Fruit fly (Drosophila melanogaster): ENCODE measurements around the gene Npc2c.
A peak's percentile ranks its signal among the peaks of the same experiment; 100 is the strongest.

Npc2c gene

dm6 chr3R:10087206-10087927 is 27.3 kb downstream of the Npc2c start:
- peak; percentile 51 for TF ChIP-seq fd85E (GFP tag; optimal IDR thresholded peaks at IDR 0.05)
- peak; percentile 92 for TF ChIP-seq Hr39 (GFP tag; optimal IDR thresholded peaks at IDR 0.05)
- TF ChIP-seq esn (GFP tag; optimal IDR thresholded peaks at IDR 0.05) = peak; percentile 88
- TF ChIP-seq Met (GFP tag; optimal IDR thresholded peaks at IDR 0.05) = peak; percentile 86
- peak; percentile 90 for TF ChIP-seq CG6792 (GFP tag; optimal IDR thresholded peaks at IDR 0.05)
- peak; percentile 89 for TF ChIP-seq svp (GFP tag)
- TF ChIP-seq eg (GFP tag; IDR thresholded peaks at IDR 0.05) = peak; percentile 94
- TF ChIP-seq cyc (GFP tag; optimal IDR thresholded peaks at IDR 0.05) = peak; percentile 85
- peak; percentile 87 for TF ChIP-seq CG11294 (GFP tag; IDR thresholded peaks at IDR 0.05)
- TF ChIP-seq acj6 (GFP tag; optimal IDR thresholded peaks at IDR 0.05) = peak; percentile 95
- TF ChIP-seq CG31627 (GFP tag; optimal IDR thresholded peaks at IDR 0.05) = peak; percentile 90
- TF ChIP-seq salr (GFP tag; optimal IDR thresholded peaks at IDR 0.05) = peak; percentile 90 to 91
- peak; percentile 79 for TF ChIP-seq fkh (GFP tag; optimal IDR thresholded peaks at IDR 0.05)
- TF ChIP-seq CG10631 (GFP tag; optimal IDR thresholded peaks at IDR 0.05) = peak; percentile 95
- peak; percentile 93 for TF ChIP-seq CG32006 (GFP tag; optimal IDR thresholded peaks at IDR 0.05)
- TF ChIP-seq CG8632 (GFP tag; optimal IDR thresholded peaks at IDR 0.05) = peak; percentile 88
- TF ChIP-seq net (GFP tag; optimal IDR thresholded peaks at IDR 0.05) = peak; percentile 93
- peak; percentile 91 for TF ChIP-seq vri (GFP tag; optimal IDR thresholded peaks at IDR 0.05)
- peak; percentile 23 for TF ChIP-seq Blimp-1 (GFP tag; optimal IDR thresholded peaks at IDR 0.05)
- TF ChIP-seq spab (GFP tag; optimal IDR thresholded peaks at IDR 0.05) = peak; percentile 88
- peak; percentile 96 for TF ChIP-seq CG6163 (GFP tag; IDR thresholded peaks at IDR 0.05)
- peak; percentile 91 for TF ChIP-seq CG11762 (GFP tag; optimal IDR thresholded peaks at IDR 0.05; ENCODE audit: insufficient read depth)
- TF ChIP-seq Ets96B (tag; optimal IDR thresholded peaks at IDR 0.05) = peak; percentile 90
- peak; percentile 91 for TF ChIP-seq Hr4 (GFP tag; optimal IDR thresholded peaks at IDR 0.05)
- TF ChIP-seq CG6854 (GFP tag; optimal IDR thresholded peaks at IDR 0.05) = no peak
- TF ChIP-seq dac (GFP tag; optimal IDR thresholded peaks at IDR 0.05) = peak; percentile 73
- peak; percentile 82 for TF ChIP-seq CG8319 (GFP tag; optimal IDR thresholded peaks at IDR 0.05)
- peak; percentile 72 to 87 for TF ChIP-seq ss (GFP tag; optimal IDR thresholded peaks at IDR 0.05)
- TF ChIP-seq fd59A (GFP tag; optimal IDR thresholded peaks at IDR 0.05) = peak; percentile 90
- peak; percentile 94 for TF ChIP-seq OdsH (GFP tag; optimal IDR thresholded peaks at IDR 0.05)
- peak; percentile 81 for TF ChIP-seq Sox102F (GFP tag; optimal IDR thresholded peaks at IDR 0.05)
- TF ChIP-seq lz (GFP tag; optimal IDR thresholded peaks at IDR 0.05) = peak; percentile 85
- peak; percentile 95 for TF ChIP-seq CG3919 (GFP tag; optimal IDR thresholded peaks at IDR 0.05)
- TF ChIP-seq CG6808 (GFP tag; optimal IDR thresholded peaks at IDR 0.05) = peak; percentile 84
- TF ChIP-seq Sox14 (GFP tag; optimal IDR thresholded peaks at IDR 0.05) = peak; percentile 91
- peak; percentile 84 for TF ChIP-seq Lpt (GFP tag; optimal IDR thresholded peaks at IDR 0.05)
- TF ChIP-seq CG10669 (GFP tag; optimal IDR thresholded peaks at IDR 0.05) = peak; percentile 88
- TF ChIP-seq topi (GFP tag; optimal IDR thresholded peaks at IDR 0.05) = peak; percentile 87
- TF ChIP-seq Gug (GFP tag; IDR thresholded peaks at IDR 0.05) = peak; percentile 93
- peak; percentile 87 for TF ChIP-seq CG34406 (GFP tag; optimal IDR thresholded peaks at IDR 0.05)
- peak; percentile 91 for TF ChIP-seq achi (GFP tag; optimal IDR thresholded peaks at IDR 0.05)
- peak; percentile 85 for TF ChIP-seq dsx (GFP tag; optimal IDR thresholded peaks at IDR 0.05; ENCODE audit: poor library complexity, severe bottlenecking)
- TF ChIP-seq pdm3 (GFP tag; optimal IDR thresholded peaks at IDR 0.05) = peak; percentile 95
- peak; percentile 91 for TF ChIP-seq CG8119 (GFP tag; IDR thresholded peaks at IDR 0.05)
- TF ChIP-seq CG11902 (GFP tag; optimal IDR thresholded peaks at IDR 0.05) = peak; percentile 85
- peak; percentile 86 for TF ChIP-seq CG15336 (GFP tag; IDR thresholded peaks at IDR 0.05)
- TF ChIP-seq Eip93F (GFP tag; optimal IDR thresholded peaks at IDR 0.05) = peak; percentile 39
- TF ChIP-seq CG16779 (tag; optimal IDR thresholded peaks at IDR 0.05) = peak; percentile 66
- TF ChIP-seq CG4318 (GFP tag; optimal IDR thresholded peaks at IDR 0.05) = peak; percentile 78
- no peak for TF ChIP-seq Hr38 (GFP tag; optimal IDR thresholded peaks at IDR 0.05)
